Worm (Caenorhabditis elegans): ENCODE results near the gene cdh-5.
"Not testable (repeated sequence)": the region's sequence is repeated elsewhere in the genome, so short reads cannot be mapped to it uniquely, and the experiment has no call there.

DNA sequence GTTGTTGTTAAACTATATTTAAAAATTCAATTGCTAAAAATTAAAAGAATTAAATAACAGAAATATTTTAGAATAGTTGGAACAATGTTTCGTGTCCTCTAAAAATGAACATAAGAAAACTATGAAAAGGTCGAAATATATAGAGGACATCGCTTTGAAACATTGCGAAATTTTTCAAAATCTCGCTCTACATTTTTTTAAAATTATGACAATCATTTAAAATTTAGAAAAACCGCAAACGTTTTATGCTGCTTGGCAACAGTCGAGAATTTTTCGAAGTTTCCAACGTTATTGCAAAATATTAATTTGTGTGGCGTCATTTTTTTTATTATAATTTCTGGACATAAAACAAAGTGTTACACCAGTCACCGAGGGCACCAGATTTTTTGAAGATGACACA is 46.3 kb downstream of the cdh-5 start, which contains the start of the genes parg-2 and ipla-5:
- TF ChIP-seq nhr-77 (tag; optimal IDR thresholded peaks at IDR 0.05); unc-62 (GFP tag; optimal IDR thresholded peaks at IDR 0.05); ceh-16 (tag; optimal IDR thresholded peaks at IDR 0.05); aly-2 (tag; optimal IDR thresholded peaks at IDR 0.05); ztf-11 (tag; optimal IDR thresholded peaks at IDR 0.05): not testable (repeated sequence)

Measured in whole organism, L2 larva.